Fruit fly (Drosophila melanogaster) whole organism, embryonic: ENCODE measurements around the gene Smox.

Source experiments
- Antp ChIP-seq: fragments of 200-800 bp; sonication (Bioruptor generic); optimal IDR thresholded peaks from 3 replicates; lab custom pipeline; 2016; ENCODE audit warnings: missing biosample characterization, missing genetic modification characterization
- Atf3 ChIP-seq: fragments of 200-800 bp; sonication (Bioruptor generic); optimal IDR thresholded peaks from 3 replicates; lab custom pipeline; 2016; ENCODE audit warnings: missing biosample characterization, missing genetic modification characterization
- CG14710 ChIP-seq: fragments of 200-800 bp; sonication (Bioruptor generic); optimal IDR thresholded peaks from 3 replicates; lab custom pipeline; 2019; ENCODE audit warnings: missing biosample characterization, mild to moderate bottlenecking, missing genetic modification characterization, moderate library complexity
- CG1529 ChIP-seq: fragments of 200-800 bp; sonication (Bioruptor generic); optimal IDR thresholded peaks from 3 replicates; lab custom pipeline; 2018; ENCODE audit warnings: missing biosample characterization, missing genetic modification characterization
- CG1602 ChIP-seq: fragments of 200-800 bp; sonication (Bioruptor generic); optimal IDR thresholded peaks from 3 replicates; lab custom pipeline; 2016; ENCODE audit warnings: missing biosample characterization, missing genetic modification characterization
- CG1603 ChIP-seq: fragments of 200-800 bp; sonication (Bioruptor generic); optimal IDR thresholded peaks from 2 replicates; lab custom pipeline; 2019; ENCODE audit warnings: missing biosample characterization, mild to moderate bottlenecking, missing genetic modification characterization, moderate library complexity
- CG1647 ChIP-seq: fragments of 200-800 bp; sonication (Bioruptor generic); optimal IDR thresholded peaks from 3 replicates; lab custom pipeline; 2016; ENCODE audit warnings: missing biosample characterization, missing genetic modification characterization
- CG17359 ChIP-seq: fragments of 200-800 bp; sonication (Bioruptor generic); optimal IDR thresholded peaks from 3 replicates; lab custom pipeline; 2018; ENCODE audit warnings: missing biosample characterization, mild to moderate bottlenecking, missing genetic modification characterization, moderate library complexity
- CG18476 ChIP-seq: fragments of 200-800 bp; sonication (Bioruptor generic); optimal IDR thresholded peaks from 2 replicates; lab custom pipeline; 2016; ENCODE audit warnings: missing biosample characterization, mild to moderate bottlenecking, missing genetic modification characterization
- CG2678 ChIP-seq: fragments of 200-800 bp; sonication (Bioruptor generic); optimal IDR thresholded peaks from 3 replicates; lab custom pipeline; 2019; ENCODE audit warnings: missing biosample characterization, mild to moderate bottlenecking, missing genetic modification characterization, moderate library complexity
- CG5180 ChIP-seq: fragments of 200-800 bp; sonication (Bioruptor generic); optimal IDR thresholded peaks from 3 replicates; lab custom pipeline; 2017; ENCODE audit warnings: missing biosample characterization, missing genetic modification characterization, mild to moderate bottlenecking, moderate library complexity, missing genetic modification reagents
- CG6654 ChIP-seq: fragments of 200-800 bp; sonication (Bioruptor generic); optimal IDR thresholded peaks from 2 replicates; lab custom pipeline; 2017; ENCODE audit warnings: missing biosample characterization, mild to moderate bottlenecking, missing genetic modification characterization
- CG6765 ChIP-seq: fragments of 200-800 bp; sonication (Bioruptor generic); optimal IDR thresholded peaks from 3 replicates; lab custom pipeline; 2017; ENCODE audit warnings: missing biosample characterization, mild to moderate bottlenecking, missing genetic modification characterization
- CG8089 ChIP-seq: fragments of 200-800 bp; sonication (Bioruptor generic); optimal IDR thresholded peaks from 3 replicates; lab custom pipeline; 2016; ENCODE audit warnings: missing biosample characterization, missing genetic modification characterization
- CG8944 ChIP-seq: fragments of 200-800 bp; sonication (Bioruptor generic); optimal IDR thresholded peaks from 3 replicates; lab custom pipeline; 2016; ENCODE audit warnings: missing biosample characterization, missing genetic modification characterization
- CG9609 ChIP-seq: fragments of 200-800 bp; sonication (Bioruptor generic); optimal IDR thresholded peaks from 3 replicates; lab custom pipeline; 2016; ENCODE audit warnings: missing biosample characterization, missing genetic modification characterization
- CoRest ChIP-seq: fragments of 200-800 bp; sonication (Bioruptor generic); optimal IDR thresholded peaks from 3 replicates; lab custom pipeline; 2018; ENCODE audit warnings: missing biosample characterization, mild to moderate bottlenecking, missing genetic modification characterization, moderate library complexity
- D ChIP-seq, 2 experiments: fragments of 200-800 bp in 1 of 2; fragments of >200 bp in 1 of 2; sonication (Bioruptor generic) in 1 of 2; optimal IDR thresholded peaks; 2 replicates in 1 of 2; 3 replicates in 1 of 2; lab custom pipeline; 2017; ENCODE audit warnings: mild to moderate bottlenecking in 1 of 2, missing biosample characterization in 1 of 2, missing genetic modification characterization in 1 of 2, missing genetic modification reagents in 1 of 2
- D19B ChIP-seq: fragments of 200-800 bp; sonication (Bioruptor generic); optimal IDR thresholded peaks from 2 replicates; lab custom pipeline; 2017; ENCODE audit warnings: missing biosample characterization, mild to moderate bottlenecking, missing genetic modification characterization
- Eip74EF ChIP-seq, 2 experiments: fragments of 200-800 bp in 1 of 2; fragments of >200 bp in 1 of 2; sonication (Bioruptor generic) in 1 of 2; optimal IDR thresholded peaks; 2 replicates each; lab custom pipeline; 2017 to 2019; ENCODE audit warnings: missing biosample characterization in 2 of 2, missing genetic modification characterization in 2 of 2, mild to moderate bottlenecking in 1 of 2, moderate library complexity in 1 of 2
- Hr78 ChIP-seq, 2 experiments: fragments of 200-800 bp in 1 of 2; fragments of >200 bp in 1 of 2; sonication (Bioruptor generic) in 1 of 2; optimal IDR thresholded peaks; 2 replicates each; lab custom pipeline; 2017 to 2019; ENCODE audit warnings: missing biosample characterization in 2 of 2, missing genetic modification characterization in 2 of 2, mild to moderate bottlenecking in 1 of 2, moderate library complexity in 1 of 2
- MESR4 ChIP-seq: fragments of 200-800 bp; sonication (Bioruptor generic); optimal IDR thresholded peaks from 2 replicates; lab custom pipeline; 2018; ENCODE audit warnings: missing biosample characterization, mild to moderate bottlenecking, missing genetic modification characterization, moderate library complexity
- NfI ChIP-seq: fragments of 200-800 bp; sonication (Bioruptor generic); optimal IDR thresholded peaks from 3 replicates; lab custom pipeline; 2018; ENCODE audit warnings: missing biosample characterization, mild to moderate bottlenecking, missing genetic modification characterization, moderate library complexity
- Oaz ChIP-seq: fragments of 200-800 bp; sonication (Bioruptor generic); IDR thresholded peaks from 2 replicates; pipeline ENCODE4 v1.3.6; 2022; ENCODE audit warnings: missing biosample characterization, missing genetic modification characterization
- PHDP ChIP-seq: fragments of 200-800 bp; sonication (Bioruptor generic); optimal IDR thresholded peaks from 3 replicates; lab custom pipeline; 2018; ENCODE audit warnings: missing biosample characterization, mild to moderate bottlenecking, missing genetic modification characterization, moderate library complexity
- Trl ChIP-seq, 3 experiments: fragments of >200 bp in 2 of 3; fragments of 200-800 bp in 1 of 3; sonication (Bioruptor generic) in 1 of 3; optimal IDR thresholded peaks; 2 replicates in 1 of 3; 3 replicates in 2 of 3; lab custom pipeline; 2016 to 2017; ENCODE audit warnings: missing biosample characterization in 1 of 3, missing genetic modification characterization in 1 of 3
- Vsx1 ChIP-seq: fragments of 200-800 bp; sonication (Bioruptor generic); optimal IDR thresholded peaks from 2 replicates; lab custom pipeline; 2017; ENCODE audit warnings: missing biosample characterization, mild to moderate bottlenecking, missing genetic modification characterization, missing genetic modification reagents
- Xrp1 ChIP-seq: fragments of 200-800 bp; sonication (Bioruptor generic); IDR thresholded peaks from 2 replicates; pipeline ENCODE4 v1.3.6; 2022; ENCODE audit warnings: missing biosample characterization, missing genetic modification characterization
- abd-A ChIP-seq: fragments of 200-800 bp; sonication (Bioruptor generic); optimal IDR thresholded peaks from 3 replicates; lab custom pipeline; 2019; ENCODE audit warnings: missing biosample characterization, mild to moderate bottlenecking, missing genetic modification characterization, moderate library complexity
- ap ChIP-seq: fragments of 200-800 bp; sonication (Bioruptor generic); IDR thresholded peaks from 2 replicates; pipeline ENCODE4 v1.3.6; 2022; ENCODE audit warnings: missing biosample characterization, missing genetic modification characterization
- br ChIP-seq: fragments of >200 bp; optimal IDR thresholded peaks from 2 replicates; lab custom pipeline; 2017
- dan ChIP-seq: fragments of 200-800 bp; sonication (Bioruptor generic); IDR thresholded peaks from 2 replicates; pipeline ENCODE4 v1.3.6; 2022; ENCODE audit warnings: missing biosample characterization, missing genetic modification characterization
- eve ChIP-seq, 2 experiments: fragments of >200 bp; optimal IDR thresholded peaks; 2 replicates each; lab custom pipeline; 2017; ENCODE audit warnings: missing biosample characterization in 2 of 2, missing genetic modification characterization in 2 of 2
- fd64A ChIP-seq: fragments of 200-800 bp; sonication (Bioruptor generic); optimal IDR thresholded peaks from 3 replicates; lab custom pipeline; 2018; ENCODE audit warnings: missing biosample characterization, mild to moderate bottlenecking, missing genetic modification characterization
- gcm ChIP-seq: fragments of 200-800 bp; sonication (Bioruptor generic); optimal IDR thresholded peaks from 2 replicates; lab custom pipeline; 2019; ENCODE audit warnings: missing biosample characterization, mild to moderate bottlenecking, missing genetic modification characterization, moderate library complexity
- gem ChIP-seq: fragments of 200-800 bp; sonication (Bioruptor generic); optimal IDR thresholded peaks from 2 replicates; lab custom pipeline; 2019; ENCODE audit warnings: missing biosample characterization, mild to moderate bottlenecking, missing genetic modification characterization, moderate library complexity
- grau ChIP-seq: fragments of 200-800 bp; optimal IDR thresholded peaks from 3 replicates; lab custom pipeline; 2019; ENCODE audit warnings: missing biosample characterization, mild to moderate bottlenecking, missing genetic modification characterization, moderate library complexity
- ind ChIP-seq: fragments of 200-800 bp; sonication (Bioruptor generic); optimal IDR thresholded peaks from 3 replicates; lab custom pipeline; 2016; ENCODE audit warnings: missing biosample characterization, missing genetic modification characterization
- ken ChIP-seq: fragments of 200-800 bp; sonication (Bioruptor generic); IDR thresholded peaks from 3 replicates; pipeline ENCODE4 v1.3.6; 2022; ENCODE audit warnings: missing biosample characterization, missing genetic modification characterization
- lola ChIP-seq, 3 experiments: fragments of >200 bp in 2 of 3; fragments of 200-800 bp in 1 of 3; sonication (Bioruptor generic) in 1 of 3; optimal IDR thresholded peaks; 2 replicates each; lab custom pipeline; 2017 to 2019; ENCODE audit warnings: missing biosample characterization in 3 of 3, missing genetic modification characterization in 3 of 3, mild to moderate bottlenecking in 1 of 3, moderate library complexity in 1 of 3
- oc ChIP-seq: fragments of 200-800 bp; sonication (Bioruptor generic); optimal IDR thresholded peaks from 2 replicates; lab custom pipeline; 2018; ENCODE audit warnings: missing biosample characterization, mild to moderate bottlenecking, missing genetic modification characterization, moderate library complexity
- psq ChIP-seq: fragments of 200-800 bp; sonication (Bioruptor generic); optimal IDR thresholded peaks from 2 replicates; lab custom pipeline; 2017; ENCODE audit warnings: missing biosample characterization, missing genetic modification characterization
- run ChIP-seq: fragments of 200-800 bp; sonication (Bioruptor generic); optimal IDR thresholded peaks from 3 replicates; lab custom pipeline; 2018; ENCODE audit warnings: missing biosample characterization, mild to moderate bottlenecking, missing genetic modification characterization
- salm ChIP-seq: fragments of 200-800 bp; sonication (Bioruptor generic); optimal IDR thresholded peaks from 2 replicates; lab custom pipeline; 2018; ENCODE audit warnings: missing biosample characterization, mild to moderate bottlenecking, missing genetic modification characterization
- shn ChIP-seq: fragments of 200-800 bp; sonication (Bioruptor generic); optimal IDR thresholded peaks from 3 replicates; lab custom pipeline; 2016; ENCODE audit warnings: missing biosample characterization, missing genetic modification characterization
- stc ChIP-seq: fragments of 200-800 bp; sonication (Bioruptor generic); IDR thresholded peaks from 2 replicates; pipeline ENCODE4 v1.3.6; 2022; ENCODE audit warnings: missing biosample characterization, missing genetic modification characterization
- tll ChIP-seq, 2 experiments: fragments of 200-800 bp in 1 of 2; fragments of >200 bp in 1 of 2; sonication (Bioruptor generic) in 1 of 2; optimal IDR thresholded peaks; 2 replicates each; lab custom pipeline; 2017 to 2019; ENCODE audit warnings: missing biosample characterization in 2 of 2, missing genetic modification characterization in 2 of 2, mild to moderate bottlenecking in 1 of 2, moderate library complexity in 1 of 2
- trh ChIP-seq: fragments of 200-800 bp; sonication (Bioruptor generic); optimal IDR thresholded peaks from 2 replicates; lab custom pipeline; 2016; ENCODE audit warnings: missing biosample characterization, missing genetic modification characterization
- zfh1 ChIP-seq: fragments of 200-800 bp; sonication (Bioruptor generic); IDR thresholded peaks from 3 replicates; pipeline ENCODE4 v1.3.6; 2022; ENCODE audit warnings: missing biosample characterization, missing genetic modification characterization

Gene Smox

DNA sequence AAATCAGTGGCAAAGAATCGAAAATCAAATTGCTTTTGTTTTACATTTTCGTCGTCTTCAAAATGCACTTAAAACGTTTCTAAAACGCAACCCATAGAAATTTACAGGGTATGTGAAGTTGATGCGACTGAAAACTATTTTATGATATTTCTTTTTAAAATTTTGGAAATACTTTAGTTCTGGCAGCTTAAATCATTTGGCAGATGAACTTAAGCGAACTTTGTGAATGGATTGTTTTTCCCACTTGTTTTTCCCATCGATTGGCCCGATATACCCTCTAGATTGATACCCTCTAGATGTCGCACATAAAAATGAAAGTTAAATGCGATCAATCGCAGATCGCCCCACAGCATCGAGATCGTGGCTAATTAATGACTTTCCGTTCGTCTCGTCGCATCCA lies 15.9 kb downstream of the Smox start (continued):
- peak; percentile 21 for TF ChIP-seq salm (tag; lab: Kevin White, UChicago)
- TF ChIP-seq Trl (optimal IDR thresholded peaks at IDR 0.05; lab: Kevin White, UChicago): no peak
- TF ChIP-seq Trl (GFP tag; optimal IDR thresholded peaks at IDR 0.05; lab: Kevin White, UChicago): peak; percentile 21
- no peak for TF ChIP-seq Oaz (GFP tag; lab: Robert Waterston, UW)
- TF ChIP-seq CG6765: no peak
- no peak for TF ChIP-seq MESR4 (GFP tag; lab: Kevin White, UChicago)
- TF ChIP-seq fd64A (GFP tag; lab: Kevin White, UChicago): peak; percentile 47
- peak; percentile 76 for TF ChIP-seq Xrp1
- TF ChIP-seq eve (GFP tag; optimal IDR thresholded peaks at IDR 0.05; lab: Kevin White, UChicago): no peak
- TF ChIP-seq CG1529 (GFP tag; lab: Kevin White, UChicago): peak; percentile 56
- TF ChIP-seq CG6654 (GFP tag; lab: Kevin White, UChicago): peak; percentile 8
- peak; percentile 80 for TF ChIP-seq gem
- TF ChIP-seq ind (GFP tag; lab: Kevin White, UChicago): peak; percentile 57
- TF ChIP-seq Antp: peak; percentile 38
- TF ChIP-seq D (optimal IDR thresholded peaks at IDR 0.05; lab: Kevin White, UChicago): no peak
- peak; percentile 63 for TF ChIP-seq D (GFP tag; optimal IDR thresholded peaks at IDR 0.05; lab: Kevin White, UChicago)
- peak; percentile 50 for TF ChIP-seq CG1602 (GFP tag; lab: Kevin White, UChicago)
- TF ChIP-seq zfh1 (GFP tag; lab: Robert Waterston, UW): peak; percentile 82
- peak; percentile 23 for TF ChIP-seq D19B (GFP tag; lab: Kevin White, UChicago)
- no peak for TF ChIP-seq CG1647 (GFP tag; lab: Kevin White, UChicago)
- TF ChIP-seq grau: peak; percentile 57
- no peak for TF ChIP-seq dan
- peak; percentile 53 for TF ChIP-seq CG8944 (GFP tag; lab: Kevin White, UChicago)
- TF ChIP-seq lola (GFP tag; optimal IDR thresholded peaks at IDR 0.05; lab: Kevin White, UChicago): peak in 1 of 3 experiments; percentile 63
- peak; percentile 38 for TF ChIP-seq Atf3 (GFP tag; lab: Kevin White, UChicago)
- TF ChIP-seq gcm (GFP tag; lab: Kevin White, UChicago): peak; percentile 40
- TF ChIP-seq PHDP (tag; lab: Kevin White, UChicago): peak; percentile 46
- no peak for TF ChIP-seq abd-A (tag; lab: Kevin White, UChicago)
- TF ChIP-seq CG14710 (tag; lab: Kevin White, UChicago): peak; percentile 65
- peak; percentile 32 for TF ChIP-seq NfI (GFP tag; lab: Kevin White, UChicago)
- peak; percentile 64 for TF ChIP-seq CG2678 (tag; lab: Kevin White, UChicago)
- TF ChIP-seq CG17359: peak; percentile 81
- TF ChIP-seq CG1603 (tag; lab: Kevin White, UChicago): peak; percentile 84
- TF ChIP-seq run: no peak
- peak; percentile 63; the same call in 1 of the 2 replicates for TF ChIP-seq stc (GFP tag; lab: Robert Waterston, UW)
- no peak for TF ChIP-seq tll (GFP tag; optimal IDR thresholded peaks at IDR 0.05; lab: Kevin White, UChicago)
- peak in 1 of 2 experiments; percentile 43 for TF ChIP-seq Eip74EF (GFP tag; optimal IDR thresholded peaks at IDR 0.05; lab: Kevin White, UChicago)
- TF ChIP-seq CoRest (tag; lab: Kevin White, UChicago): peak; percentile 47
- TF ChIP-seq Vsx1 (GFP tag; lab: Kevin White, UChicago): no peak
- peak; percentile 44; the same call in 1 of the 2 replicates for TF ChIP-seq ap (GFP tag; lab: Robert Waterston, UW)
- peak; percentile 23 for TF ChIP-seq CG8089
- peak; percentile 75 for TF ChIP-seq ken (GFP tag; lab: Robert Waterston, UW)
- peak; percentile 6 for TF ChIP-seq psq
- TF ChIP-seq oc: peak; percentile 74
- TF ChIP-seq trh: no peak
- TF ChIP-seq CG5180 (GFP tag; lab: Kevin White, UChicago): peak; percentile 21
- no peak for TF ChIP-seq Hr78 (GFP tag; optimal IDR thresholded peaks at IDR 0.05; lab: Kevin White, UChicago)
- TF ChIP-seq shn (GFP tag; lab: Kevin White, UChicago): peak; percentile 21
- TF ChIP-seq CG9609 (GFP tag; lab: Kevin White, UChicago): peak; percentile 9
- no peak for TF ChIP-seq br
- peak; percentile 57 for TF ChIP-seq CG18476
